Fruit fly (Drosophila melanogaster) whole organism, embryonic: ENCODE results near the gene CG5928.

ENCODE experiments used
- Ada2b ChIP-seq: fragments of 200-800 bp; sonication (Bioruptor generic); IDR thresholded peaks from 2 replicates; pipeline ENCODE4 v1.3.6; 2022; ENCODE audit warnings: missing biosample characterization, missing genetic modification characterization
- Atf6 ChIP-seq: fragments of 200-800 bp; sonication (Bioruptor generic); IDR thresholded peaks from 2 replicates; pipeline ENCODE4 v1.3.6; 2022; ENCODE audit warnings: missing biosample characterization, missing genetic modification characterization
- B-H2 ChIP-seq: fragments of 200-800 bp; sonication (Bioruptor generic); optimal IDR thresholded peaks from 2 replicates; lab custom pipeline; 2018; ENCODE audit warnings: missing biosample characterization, mild to moderate bottlenecking, missing genetic modification characterization
- BEAF-32 ChIP-seq: fragments of 200-800 bp; sonication (Bioruptor generic); optimal IDR thresholded peaks from 3 replicates; lab custom pipeline; 2017; ENCODE audit warnings: missing biosample characterization, missing genetic modification characterization, mild to moderate bottlenecking, moderate library complexity, missing genetic modification reagents
- Bdp1 ChIP-seq: fragments of 200-800 bp; sonication (Bioruptor generic); optimal IDR thresholded peaks from 3 replicates; lab custom pipeline; 2016; ENCODE audit warnings: missing biosample characterization, missing genetic modification characterization
- Bteb2 ChIP-seq: fragments of 200-800 bp; sonication (Bioruptor generic); optimal IDR thresholded peaks from 2 replicates; lab custom pipeline; 2016; ENCODE audit warnings: missing biosample characterization, missing genetic modification characterization
- CG10543 ChIP-seq: fragments of 200-800 bp; sonication (Bioruptor generic); optimal IDR thresholded peaks from 3 replicates; lab custom pipeline; 2017; ENCODE audit warnings: missing biosample characterization, mild to moderate bottlenecking, missing genetic modification characterization, moderate library complexity
- CG15479 ChIP-seq: fragments of 200-800 bp; sonication (Bioruptor generic); optimal IDR thresholded peaks from 3 replicates; lab custom pipeline; 2019; ENCODE audit warnings: missing biosample characterization, mild to moderate bottlenecking, missing genetic modification characterization, moderate library complexity
- CG17802 ChIP-seq: fragments of 200-800 bp; sonication (Bioruptor generic); optimal IDR thresholded peaks from 2 replicates; lab custom pipeline; 2018; ENCODE audit warnings: missing biosample characterization, mild to moderate bottlenecking, missing genetic modification characterization, moderate library complexity
- CG18476 ChIP-seq: fragments of 200-800 bp; sonication (Bioruptor generic); optimal IDR thresholded peaks from 2 replicates; lab custom pipeline; 2016; ENCODE audit warnings: missing biosample characterization, mild to moderate bottlenecking, missing genetic modification characterization
- CG31388 ChIP-seq: fragments of 200-800 bp; sonication (Bioruptor generic); optimal IDR thresholded peaks from 2 replicates; lab custom pipeline; 2016; ENCODE audit warnings: missing biosample characterization, missing genetic modification characterization
- CG34224 ChIP-seq: fragments of 200-800 bp; sonication (Bioruptor generic); IDR thresholded peaks from 3 replicates; pipeline ENCODE4 v1.3.6; 2022; ENCODE audit warnings: missing biosample characterization, missing genetic modification characterization; ENCODE audit not compliant: partially characterized antibody
- CG43689 ChIP-seq: fragments of 200-800 bp; sonication (Bioruptor generic); IDR thresholded peaks from 2 replicates; pipeline ENCODE4 v1.3.6; 2022; ENCODE audit warnings: missing biosample characterization, missing genetic modification characterization
- CG6683 ChIP-seq: fragments of 200-800 bp; sonication (Bioruptor generic); optimal IDR thresholded peaks from 2 replicates; lab custom pipeline; 2017; ENCODE audit warnings: missing biosample characterization, mild to moderate bottlenecking, missing genetic modification characterization, missing genetic modification reagents
- CG7271 ChIP-seq: fragments of 200-800 bp; sonication (Bioruptor generic); optimal IDR thresholded peaks from 2 replicates; lab custom pipeline; 2018; ENCODE audit warnings: missing biosample characterization, mild to moderate bottlenecking, missing genetic modification characterization, moderate library complexity
- CG8765 ChIP-seq: fragments of 200-800 bp; sonication (Bioruptor generic); IDR thresholded peaks from 2 replicates; pipeline ENCODE4 v1.3.6; 2022; ENCODE audit warnings: missing biosample characterization, missing genetic modification characterization
- CG9797 ChIP-seq: fragments of 200-800 bp; sonication (Bioruptor generic); optimal IDR thresholded peaks from 3 replicates; lab custom pipeline; 2018; ENCODE audit warnings: missing biosample characterization, mild to moderate bottlenecking, missing genetic modification characterization
- CHES-1-like ChIP-seq: fragments of 200-800 bp; sonication (Bioruptor generic); optimal IDR thresholded peaks from 2 replicates; lab custom pipeline; 2016; ENCODE audit warnings: missing biosample characterization, missing genetic modification characterization
- D19B ChIP-seq: fragments of 200-800 bp; sonication (Bioruptor generic); optimal IDR thresholded peaks from 2 replicates; lab custom pipeline; 2017; ENCODE audit warnings: missing biosample characterization, mild to moderate bottlenecking, missing genetic modification characterization
- Dad ChIP-seq: fragments of 200-800 bp; sonication (Bioruptor generic); optimal IDR thresholded peaks from 3 replicates; lab custom pipeline; 2016; ENCODE audit warnings: missing biosample characterization, missing genetic modification characterization
- E2f1 ChIP-seq: fragments of 200-800 bp; sonication (Bioruptor generic); IDR thresholded peaks from 2 replicates; pipeline ENCODE4 v1.3.6; 2022; ENCODE audit warnings: missing biosample characterization, missing genetic modification characterization
- Hr78 ChIP-seq, 2 experiments: fragments of 200-800 bp in 1 of 2; fragments of >200 bp in 1 of 2; sonication (Bioruptor generic) in 1 of 2; optimal IDR thresholded peaks; 2 replicates each; lab custom pipeline; 2017 to 2019; ENCODE audit warnings: missing biosample characterization in 2 of 2, missing genetic modification characterization in 2 of 2, mild to moderate bottlenecking in 1 of 2, moderate library complexity in 1 of 2
- Meics ChIP-seq: fragments of 200-800 bp; sonication (Bioruptor generic); optimal IDR thresholded peaks from 2 replicates; lab custom pipeline; 2017; ENCODE audit warnings: missing biosample characterization, mild to moderate bottlenecking, missing genetic modification characterization
- Ravus ChIP-seq: fragments of 200-800 bp; sonication (Bioruptor generic); IDR thresholded peaks from 2 replicates; pipeline ENCODE4 v1.3.6; 2022; ENCODE audit warnings: missing biosample characterization, missing genetic modification characterization
- Rx ChIP-seq: fragments of 200-800 bp; sonication (Bioruptor generic); IDR thresholded peaks from 2 replicates; pipeline ENCODE4 v1.3.6; 2022; ENCODE audit warnings: missing biosample characterization, missing genetic modification characterization
- Sox100B ChIP-seq: fragments of 200-800 bp; sonication (Bioruptor generic); optimal IDR thresholded peaks from 3 replicates; lab custom pipeline; 2018; ENCODE audit warnings: missing biosample characterization, mild to moderate bottlenecking, missing genetic modification characterization
- YL-1 ChIP-seq: fragments of 200-800 bp; sonication (Bioruptor generic); optimal IDR thresholded peaks from 3 replicates; lab custom pipeline; 2017; ENCODE audit warnings: missing biosample characterization, mild to moderate bottlenecking, missing genetic modification characterization
- aop ChIP-seq: fragments of 200-800 bp; sonication (Bioruptor generic); IDR thresholded peaks from 2 replicates; pipeline ENCODE4 v1.3.6; 2022; ENCODE audit warnings: missing biosample characterization, missing genetic modification characterization
- bbx ChIP-seq: fragments of 200-800 bp; sonication (Bioruptor generic); IDR thresholded peaks from 2 replicates; pipeline ENCODE4 v1.3.6; 2022; ENCODE audit warnings: missing biosample characterization, missing genetic modification characterization; ENCODE audit not compliant: partially characterized antibody
- cato ChIP-seq: fragments of 200-800 bp; sonication (Bioruptor generic); optimal IDR thresholded peaks from 2 replicates; lab custom pipeline; 2016; ENCODE audit warnings: missing biosample characterization, missing genetic modification characterization, borderline replicate concordance
- cwo ChIP-seq: fragments of 200-800 bp; sonication (Bioruptor generic); optimal IDR thresholded peaks from 3 replicates; lab custom pipeline; 2017; ENCODE audit warnings: missing biosample characterization, missing genetic modification characterization, mild to moderate bottlenecking, moderate library complexity, missing genetic modification reagents
- da ChIP-seq: fragments of 200-800 bp; sonication (Bioruptor generic); optimal IDR thresholded peaks from 2 replicates; lab custom pipeline; 2016; ENCODE audit warnings: missing biosample characterization, missing genetic modification characterization
- gcm ChIP-seq: fragments of 200-800 bp; sonication (Bioruptor generic); optimal IDR thresholded peaks from 2 replicates; lab custom pipeline; 2019; ENCODE audit warnings: missing biosample characterization, mild to moderate bottlenecking, missing genetic modification characterization, moderate library complexity
- gcm2 ChIP-seq: fragments of 200-800 bp; sonication (Bioruptor generic); optimal IDR thresholded peaks from 2 replicates; lab custom pipeline; 2016; ENCODE audit warnings: missing biosample characterization, missing genetic modification characterization
- hb ChIP-seq: fragments of 200-800 bp; sonication (Bioruptor generic); IDR thresholded peaks from 3 replicates; pipeline ENCODE4 v1.3.6; 2022; ENCODE audit warnings: missing biosample characterization, missing genetic modification characterization; ENCODE audit not compliant: partially characterized antibody
- knrl ChIP-seq: fragments of 200-800 bp; sonication (Bioruptor generic); IDR thresholded peaks from 3 replicates; pipeline ENCODE4 v1.3.6; 2022; ENCODE audit warnings: missing biosample characterization, missing genetic modification characterization; ENCODE audit not compliant: partially characterized antibody
- lbe ChIP-seq: fragments of 200-800 bp; sonication (Bioruptor generic); optimal IDR thresholded peaks from 2 replicates; lab custom pipeline; 2016; ENCODE audit warnings: missing biosample characterization, mild to moderate bottlenecking, missing genetic modification characterization
- run ChIP-seq: fragments of 200-800 bp; sonication (Bioruptor generic); optimal IDR thresholded peaks from 3 replicates; lab custom pipeline; 2018; ENCODE audit warnings: missing biosample characterization, mild to moderate bottlenecking, missing genetic modification characterization
- sisA ChIP-seq: fragments of 200-800 bp; sonication (Bioruptor generic); IDR thresholded peaks from 2 replicates; pipeline ENCODE4 v1.3.6; 2022; ENCODE audit warnings: missing biosample characterization, missing genetic modification characterization
- slou ChIP-seq: fragments of 200-800 bp; sonication (Bioruptor generic); optimal IDR thresholded peaks from 3 replicates; lab custom pipeline; 2016; ENCODE audit warnings: missing biosample characterization, missing genetic modification characterization
- ssp ChIP-seq: fragments of 200-800 bp; sonication (Bioruptor generic); IDR thresholded peaks from 2 replicates; pipeline ENCODE4 v1.3.6; 2022; ENCODE audit warnings: missing biosample characterization, missing genetic modification characterization
- wek ChIP-seq: fragments of 200-800 bp; sonication (Bioruptor generic); optimal IDR thresholded peaks from 3 replicates; lab custom pipeline; 2018; ENCODE audit warnings: missing biosample characterization, mild to moderate bottlenecking, missing genetic modification characterization, moderate library complexity
- wor ChIP-seq: fragments of 200-800 bp; sonication (Bioruptor generic); IDR thresholded peaks from 2 replicates; pipeline ENCODE4 v1.3.6; 2022; ENCODE audit warnings: missing biosample characterization, missing genetic modification characterization

CG5928 gene

DNA sequence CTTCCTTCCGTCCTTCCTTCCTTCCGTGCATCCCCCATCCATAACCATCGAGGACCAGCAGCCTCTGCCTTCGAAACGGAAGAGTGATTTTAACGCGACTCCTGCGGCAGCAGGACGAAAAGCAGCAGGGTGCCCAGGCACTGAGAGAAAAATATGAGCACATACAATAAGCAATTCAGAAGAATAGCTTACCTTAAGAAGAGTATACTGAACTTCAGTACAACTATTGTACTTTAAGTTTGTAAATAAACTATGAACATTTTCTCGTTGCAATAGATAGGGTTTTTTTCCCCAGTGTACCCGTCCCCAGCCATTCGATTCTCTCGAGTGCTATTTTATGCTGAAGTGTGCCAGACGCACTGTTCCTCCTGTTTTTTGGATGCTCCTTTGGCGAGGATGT, 36.1 kb upstream of the CG5928 start (continued):
- TF ChIP-seq Rx (GFP tag; lab: Robert Waterston, UW): peak; percentile 48; the same call in 1 of the 2 replicates
- peak; percentile 51 for TF ChIP-seq Bteb2
- peak; percentile 56; the same call in 1 of the 2 replicates for TF ChIP-seq CG43689 (GFP tag; lab: Robert Waterston, UW)
- peak; percentile 56 for TF ChIP-seq Bdp1
- peak; percentile 68 for TF ChIP-seq ssp (GFP tag; lab: Robert Waterston, UW)
- TF ChIP-seq wek: peak; percentile 62
- peak; percentile 25 for TF ChIP-seq CG31388 (GFP tag; lab: Kevin White, UChicago)
- peak; percentile 52 for TF ChIP-seq CG6683 (GFP tag; lab: Kevin White, UChicago)
- TF ChIP-seq Dad: peak; percentile 52
- TF ChIP-seq Hr78 (GFP tag; optimal IDR thresholded peaks at IDR 0.05; lab: Kevin White, UChicago): peak in 1 of 2 experiments; percentile 33
- TF ChIP-seq da (GFP tag; lab: Kevin White, UChicago): peak; percentile 56
- TF ChIP-seq CG8765: peak; percentile 65; the same call in 1 of the 2 replicates
- peak; percentile 70 for TF ChIP-seq Ada2b (GFP tag; lab: Robert Waterston, UW)
- TF ChIP-seq hb (GFP tag; lab: Robert Waterston, UW): no peak
- TF ChIP-seq gcm (GFP tag; lab: Kevin White, UChicago): peak; percentile 76
- 0 out of 3 replicates have a peak, but pooled peaks have one; percentile 25 for TF ChIP-seq knrl (GFP tag; lab: Robert Waterston, UW)
- TF ChIP-seq E2f1 (GFP tag; lab: Robert Waterston, UW): peak; percentile 76
- no peak for TF ChIP-seq bbx
- TF ChIP-seq cwo (GFP tag; lab: Kevin White, UChicago): peak; percentile 60
- TF ChIP-seq YL-1 (GFP tag; lab: Kevin White, UChicago): no peak
- peak; percentile 43 for TF ChIP-seq B-H2 (GFP tag; lab: Kevin White, UChicago)
- peak; percentile 61 for TF ChIP-seq run
- no peak for TF ChIP-seq Ravus (GFP tag; lab: Robert Waterston, UW)
- TF ChIP-seq cato (GFP tag; lab: Kevin White, UChicago): peak; percentile 30
- TF ChIP-seq CG17802: peak; percentile 38
- peak; percentile 82 for TF ChIP-seq sisA (GFP tag; lab: Robert Waterston, UW)
- no peak for TF ChIP-seq CG15479 (GFP tag; lab: Kevin White, UChicago)
- TF ChIP-seq CG9797 (GFP tag; lab: Kevin White, UChicago): no peak
- TF ChIP-seq Atf6 (GFP tag; lab: Robert Waterston, UW): peak; percentile 60
- peak; percentile 60 for TF ChIP-seq CG18476 (GFP tag; lab: Kevin White, UChicago)
- no peak for TF ChIP-seq D19B (GFP tag; lab: Kevin White, UChicago)
- peak; percentile 63 for TF ChIP-seq CHES-1-like (GFP tag; lab: Kevin White, UChicago)
- no peak for TF ChIP-seq CG34224
- TF ChIP-seq lbe (GFP tag; lab: Kevin White, UChicago): no peak
- peak; percentile 52 for TF ChIP-seq gcm2
- no peak for TF ChIP-seq BEAF-32
- no peak for TF ChIP-seq CG7271 (tag; lab: Kevin White, UChicago)
- peak; percentile 72 for TF ChIP-seq Sox100B (GFP tag; lab: Kevin White, UChicago)
- TF ChIP-seq aop (GFP tag; lab: Robert Waterston, UW): 0 out of 2 replicates have a peak, but pooled peaks have one; percentile 23
- peak; percentile 56 for TF ChIP-seq wor (GFP tag; lab: Robert Waterston, UW)
- TF ChIP-seq CG10543: peak; percentile 67
- TF ChIP-seq slou (GFP tag; lab: Kevin White, UChicago): peak; percentile 65
- peak; percentile 62 for TF ChIP-seq Meics
